Worm (Caenorhabditis elegans): ENCODE measurements around the gene ccar-1.

DNA sequence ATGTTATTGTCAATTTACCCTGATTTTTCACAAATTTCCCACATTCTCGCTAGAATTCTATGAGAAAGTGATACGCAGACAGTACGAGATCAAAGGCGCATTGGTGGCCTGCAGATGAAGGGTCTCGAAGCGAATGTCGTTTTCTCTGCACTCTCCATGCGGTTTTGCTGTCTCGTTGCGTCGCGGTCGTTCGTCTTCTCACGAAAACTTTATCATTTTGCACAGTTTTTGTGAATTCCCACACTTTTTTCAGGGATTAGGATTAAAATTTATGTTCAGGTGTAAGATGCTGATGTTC is 407 bp upstream of the ccar-1 start:
- TF ChIP-seq flt-1 (GFP tag; IDR thresholded peaks at IDR 0.05) (no peak), cog-1 (tag; optimal IDR thresholded peaks at IDR 0.05) (peak; percentile 13), T22C8.4 (GFP tag; IDR thresholded peaks at IDR 0.05) (no peak), ztf-29 (GFP tag; IDR thresholded peaks at IDR 0.05) (no peak), ztf-23 (GFP tag; IDR thresholded peaks at IDR 0.05) (no peak), med-1 (GFP tag; optimal IDR thresholded peaks at IDR 0.05; ENCODE audit: insufficient read depth) (no peak), klf-2 (GFP tag; conservative IDR thresholded peaks at IDR 0.05) (no peak)

Data from whole organism, midembryonic.